Worm (Caenorhabditis elegans) whole organism, L1 larva: ENCODE data around the gene npp-25.

Experiments
- aha-1 ChIP-seq: fragments of 150-350 bp; optimal IDR thresholded peaks from 2 replicates; lab custom pipeline; 2014; ENCODE audit warnings: missing biosample characterization, missing genetic modification characterization
- alr-1 ChIP-seq: fragments of 200-800 bp; sonication (Bioruptor generic); optimal IDR thresholded peaks from 2 replicates; lab custom pipeline; 2018; ENCODE audit warnings: borderline replicate concordance, mild to moderate bottlenecking, missing genetic modification characterization, missing compliant biosample characterization
- aly-2 ChIP-seq: fragments of 150-350 bp; optimal IDR thresholded peaks from 2 replicates; lab custom pipeline; 2014; ENCODE audit warnings: missing biosample characterization, missing genetic modification characterization
- ama-1 ChIP-seq: fragments of 150-350 bp; optimal IDR thresholded peaks from 2 replicates; lab custom pipeline; 2014
- elt-3 ChIP-seq, 6 experiments: fragments of 150-350 bp in 1 of 6; sonication (generic microtip); optimal IDR thresholded peaks; 2 replicates each; lab custom pipeline; 2017 to 2018; ENCODE audit warnings: missing biosample characterization in 6 of 6, missing genetic modification characterization in 6 of 6, inconsistent platforms in 1 of 6
- hpl-2 ChIP-seq: fragments of 150-350 bp; optimal IDR thresholded peaks from 2 replicates; lab custom pipeline; 2014; ENCODE audit warnings: missing biosample characterization, missing genetic modification reagents, missing genetic modification characterization
- jun-1 ChIP-seq: fragments of 150-350 bp; optimal IDR thresholded peaks from 2 replicates; lab custom pipeline; 2014; ENCODE audit warnings: missing biosample characterization, missing genetic modification reagents, missing genetic modification characterization
- lin-39 ChIP-seq: fragments of 150-350 bp; optimal IDR thresholded peaks from 2 replicates; lab custom pipeline; 2014; ENCODE audit warnings: missing biosample characterization, missing genetic modification reagents, missing genetic modification characterization
- nhr-237 ChIP-seq: fragments of 150-350 bp; optimal IDR thresholded peaks from 2 replicates; lab custom pipeline; 2014; ENCODE audit warnings: missing biosample characterization, missing genetic modification characterization
- rnt-1 ChIP-seq: sonication (generic microtip); optimal IDR thresholded peaks from 2 replicates; lab custom pipeline; 2016; ENCODE audit warnings: mild to moderate bottlenecking, missing genetic modification characterization, moderate library complexity, missing compliant biosample characterization
- unc-62 ChIP-seq: fragments of 150-350 bp; optimal IDR thresholded peaks from 2 replicates; lab custom pipeline; 2014; ENCODE audit warnings: missing biosample characterization, missing genetic modification reagents, missing genetic modification characterization
- ztf-4 ChIP-seq: fragments of 150-350 bp; optimal IDR thresholded peaks from 2 replicates; lab custom pipeline; 2014; ENCODE audit warnings: missing biosample characterization, missing genetic modification characterization

DNA sequence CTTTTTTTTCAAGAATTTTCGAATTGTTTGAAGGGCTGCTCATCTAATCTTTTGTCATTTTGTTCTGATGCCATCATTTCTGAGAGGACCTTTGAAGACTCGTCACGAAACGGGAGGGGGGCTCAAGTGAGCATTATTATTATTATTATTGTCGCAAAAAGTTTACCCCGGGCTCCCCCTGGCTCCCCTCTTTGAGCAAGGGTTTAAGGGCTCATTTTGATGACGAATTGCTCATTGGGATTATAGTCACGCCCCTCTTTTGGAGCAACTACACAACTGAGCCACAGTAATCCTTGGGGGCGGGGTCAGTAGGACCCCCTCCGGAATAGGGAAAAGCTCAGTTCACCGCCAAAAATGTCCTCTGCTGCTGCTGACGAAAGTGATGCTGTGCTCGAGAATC, 16.5 kb upstream of the npp-25 start, which contains the start of gene unc-25:
- TF ChIP-seq unc-62 (GFP tag; lab: Kevin White, UChicago) (no peak), aha-1 (tag; lab: Kevin White, UChicago) (no peak), lin-39 (tag; lab: Kevin White, UChicago) (no peak), rnt-1 (tag; lab: Kevin White, UChicago) (no peak), ztf-4 (tag; lab: Kevin White, UChicago) (no peak), elt-3 (tag; optimal IDR thresholded peaks at IDR 0.05; lab: Kevin White, UChicago) (no peak), aly-2 (tag; lab: Kevin White, UChicago) (no peak), hpl-2 (GFP tag; lab: Kevin White, UChicago) (no peak), ama-1 (lab: Kevin White, UChicago) (no peak), nhr-237 (tag; lab: Kevin White, UChicago) (no peak), jun-1 (tag; lab: Kevin White, UChicago) (no peak), alr-1 (no peak)
